Worm (Caenorhabditis elegans): ENCODE measurements around the gene nhr-188.

DNA sequence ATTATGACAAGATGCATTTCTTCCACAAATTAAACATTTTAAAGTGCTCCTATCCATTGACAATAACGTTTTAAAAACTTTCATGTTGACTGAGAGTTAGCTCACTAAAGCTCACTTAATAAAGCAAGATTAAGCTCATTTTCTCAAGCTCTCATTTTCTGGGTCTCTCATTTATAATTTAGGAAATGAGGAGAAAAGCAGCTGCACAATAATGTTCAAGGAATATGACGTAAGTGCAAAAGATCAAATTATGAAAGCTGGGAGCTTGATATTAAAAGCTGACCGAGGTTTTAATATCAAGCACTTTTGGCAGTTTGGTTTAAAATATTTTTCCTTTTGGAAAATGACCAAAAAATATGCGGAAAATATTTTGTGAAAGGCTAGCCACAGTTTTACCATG is at the start of gene nhr-188:
- TF ChIP-seq snpc-4 (tag; optimal IDR thresholded peaks at IDR 0.05) (no peak), blmp-1 (tag; optimal IDR thresholded peaks at IDR 0.05) (no peak), tbx-8 (GFP tag; optimal IDR thresholded peaks at IDR 0.05) (no peak), ztf-11 (tag; optimal IDR thresholded peaks at IDR 0.05) (no peak), nhr-237 (tag; optimal IDR thresholded peaks at IDR 0.05) (no peak), ces-1 (GFP tag; optimal IDR thresholded peaks at IDR 0.05) (peak; percentile 41), lin-13 (tag; optimal IDR thresholded peaks at IDR 0.05) (no peak), nhr-12 (tag; optimal IDR thresholded peaks at IDR 0.05) (no peak)
